Worm (Caenorhabditis elegans) whole organism, late embryonic: ENCODE results near the gene nspe-1.

Experiments
- C38D4.7 ChIP-seq: fragments of 200-800 bp; sonication (Bioruptor generic); optimal IDR thresholded peaks from 2 replicates; lab custom pipeline; 2018; ENCODE audit warnings: mild to moderate bottlenecking, missing genetic modification characterization, moderate library complexity, missing compliant biosample characterization
- ahr-1 ChIP-seq: sonication (generic microtip); optimal IDR thresholded peaks from 2 replicates; lab custom pipeline; 2016; ENCODE audit warnings: missing genetic modification characterization, missing compliant biosample characterization
- ama-1 ChIP-seq: fragments of 150-350 bp; optimal IDR thresholded peaks from 2 replicates; lab custom pipeline; 2014
- ceh-14 ChIP-seq: sonication (generic microtip); optimal IDR thresholded peaks from 2 replicates; lab custom pipeline; 2016; ENCODE audit warnings: missing genotype, missing genetic modification characterization, missing compliant biosample characterization
- ceh-24 ChIP-seq: sonication (generic microtip); optimal IDR thresholded peaks from 2 replicates; lab custom pipeline; 2016; ENCODE audit warnings: mild to moderate bottlenecking, missing genetic modification characterization, missing compliant biosample characterization
- ceh-30 ChIP-seq: fragments of 150-350 bp; optimal IDR thresholded peaks from 2 replicates; lab custom pipeline; 2014; ENCODE audit warnings: missing biosample characterization, missing genetic modification characterization
- ceh-31 ChIP-seq: sonication (generic microtip); optimal IDR thresholded peaks from 2 replicates; lab custom pipeline; 2016; ENCODE audit warnings: missing genetic modification characterization, missing compliant biosample characterization
- ceh-45 ChIP-seq: fragments of 200-800 bp; sonication (Bioruptor generic); IDR thresholded peaks from 2 replicates; pipeline ENCODE4 v1.3.6; 2022; ENCODE audit warnings: missing genetic modification reagents, missing genetic modification characterization, missing compliant biosample characterization
- ceh-48 ChIP-seq: sonication (generic microtip); optimal IDR thresholded peaks from 2 replicates; lab custom pipeline; 2016; ENCODE audit warnings: missing genetic modification characterization, inconsistent platforms, missing compliant biosample characterization
- ceh-6 ChIP-seq: fragments of 200-800 bp; sonication (Bioruptor generic); optimal IDR thresholded peaks from 2 replicates; lab custom pipeline; 2018; ENCODE audit warnings: mild to moderate bottlenecking, missing genetic modification characterization, missing compliant biosample characterization
- ceh-9 ChIP-seq: sonication (generic microtip); optimal IDR thresholded peaks from 2 replicates; lab custom pipeline; 2016; ENCODE audit warnings: mild to moderate bottlenecking, missing genetic modification characterization, inconsistent platforms, missing compliant biosample characterization
- che-1 ChIP-seq: sonication (generic microtip); optimal IDR thresholded peaks from 2 replicates; lab custom pipeline; 2016; ENCODE audit warnings: mild to moderate bottlenecking, missing genetic modification characterization, missing compliant biosample characterization
- elt-2 ChIP-seq: sonication (generic microtip); optimal IDR thresholded peaks from 2 replicates; lab custom pipeline; 2016; ENCODE audit warnings: missing genetic modification reagents, missing genetic modification characterization, missing compliant biosample characterization
- eyg-1 ChIP-seq: sonication (generic microtip); optimal IDR thresholded peaks from 2 replicates; lab custom pipeline; 2016; ENCODE audit warnings: missing genotype, missing genetic modification characterization, missing compliant biosample characterization
- fkh-10 ChIP-seq: fragments of 150-350 bp; optimal IDR thresholded peaks from 2 replicates; lab custom pipeline; 2014; ENCODE audit warnings: missing biosample characterization, missing genetic modification reagents, missing genetic modification characterization
- fkh-6 ChIP-seq: sonication (generic microtip); optimal IDR thresholded peaks from 2 replicates; lab custom pipeline; 2016; ENCODE audit warnings: missing genetic modification characterization, missing compliant biosample characterization
- gmeb-2 ChIP-seq: sonication (generic microtip); optimal IDR thresholded peaks from 2 replicates; lab custom pipeline; 2016; ENCODE audit warnings: missing genetic modification characterization, inconsistent platforms, missing compliant biosample characterization
- hlh-13 ChIP-seq: fragments of 200-800 bp; sonication (Bioruptor generic); optimal IDR thresholded peaks from 2 replicates; lab custom pipeline; 2018; ENCODE audit warnings: mild to moderate bottlenecking, missing genetic modification characterization, missing compliant biosample characterization
- hlh-15 ChIP-seq: sonication (generic microtip); optimal IDR thresholded peaks from 2 replicates; lab custom pipeline; 2016; ENCODE audit warnings: missing genetic modification characterization, missing compliant biosample characterization
- hlh-6 ChIP-seq: sonication (generic microtip); optimal IDR thresholded peaks from 2 replicates; lab custom pipeline; 2016; ENCODE audit warnings: missing genotype, missing genetic modification characterization, missing compliant biosample characterization
- hlh-8 ChIP-seq: sonication (generic microtip); optimal IDR thresholded peaks from 2 replicates; lab custom pipeline; 2016; ENCODE audit warnings: missing genotype, missing genetic modification characterization, missing compliant biosample characterization
- lim-6 ChIP-seq: sonication (generic microtip); optimal IDR thresholded peaks from 2 replicates; lab custom pipeline; 2016; ENCODE audit warnings: missing genetic modification characterization, missing compliant biosample characterization
- lin-11 ChIP-seq: fragments of 200-800 bp; sonication (Bioruptor generic); optimal IDR thresholded peaks from 2 replicates; lab custom pipeline; 2018; ENCODE audit warnings: mild to moderate bottlenecking, missing genetic modification characterization, missing compliant biosample characterization
- madf-2 ChIP-seq: sonication (generic microtip); optimal IDR thresholded peaks from 2 replicates; lab custom pipeline; 2017; ENCODE audit warnings: missing genetic modification characterization, missing compliant biosample characterization
- mec-3 ChIP-seq: sonication (generic microtip); optimal IDR thresholded peaks from 2 replicates; lab custom pipeline; 2016; ENCODE audit warnings: borderline replicate concordance, missing genetic modification characterization, missing compliant biosample characterization
- nhr-11 ChIP-seq: fragments of 150-350 bp; optimal IDR thresholded peaks from 2 replicates; lab custom pipeline; 2014; ENCODE audit warnings: missing biosample characterization, missing genetic modification characterization
- odd-2 ChIP-seq: sonication (generic microtip); optimal IDR thresholded peaks from 2 replicates; lab custom pipeline; 2017; ENCODE audit warnings: antibody characterized with exemption, mild to moderate bottlenecking, missing genetic modification characterization, missing compliant biosample characterization
- pag-3 ChIP-seq: sonication (generic microtip); optimal IDR thresholded peaks from 2 replicates; lab custom pipeline; 2016; ENCODE audit warnings: missing compliant biosample characterization, missing genetic modification characterization, borderline replicate concordance
- pat-9 ChIP-seq: fragments of 200-800 bp; sonication (Bioruptor generic); optimal IDR thresholded peaks from 2 replicates; lab custom pipeline; 2018; ENCODE audit warnings: mild to moderate bottlenecking, missing genetic modification characterization, moderate library complexity, missing compliant biosample characterization
- pax-1 ChIP-seq: fragments of 150-350 bp; optimal IDR thresholded peaks from 2 replicates; lab custom pipeline; 2014; ENCODE audit warnings: missing biosample characterization, missing genetic modification characterization
- ref-2 ChIP-seq: sonication (generic microtip); optimal IDR thresholded peaks from 2 replicates; lab custom pipeline; 2016; ENCODE audit warnings: missing genetic modification characterization, missing compliant biosample characterization
- sox-4 ChIP-seq: sonication (generic microtip); optimal IDR thresholded peaks from 2 replicates; lab custom pipeline; 2017; ENCODE audit warnings: mild to moderate bottlenecking, missing genetic modification characterization, inconsistent platforms, missing compliant biosample characterization
- syd-9 ChIP-seq: sonication (generic microtip); optimal IDR thresholded peaks from 2 replicates; lab custom pipeline; 2016; ENCODE audit warnings: mild to moderate bottlenecking, missing genetic modification characterization, moderate library complexity, missing compliant biosample characterization
- tbx-2 ChIP-seq: sonication (generic microtip); optimal IDR thresholded peaks from 2 replicates; lab custom pipeline; 2016; ENCODE audit warnings: missing genetic modification characterization, missing compliant biosample characterization
- tbx-7 ChIP-seq: sonication (generic microtip); optimal IDR thresholded peaks from 2 replicates; lab custom pipeline; 2016; ENCODE audit warnings: missing genotype, missing genetic modification characterization, missing compliant biosample characterization
- unc-3 ChIP-seq, 2 experiments: fragments of 200-800 bp in 1 of 2; sonication (Bioruptor generic) in 1 of 2; sonication (generic microtip) in 1 of 2; conservative IDR thresholded peaks in 1 of 2; optimal IDR thresholded peaks in 1 of 2; 2 replicates each; pipeline versions ENCODE4 v1.3.6 to Lab custom; 2016 to 2022; ENCODE audit warnings: missing compliant biosample characterization in 2 of 2, missing genetic modification characterization in 2 of 2, missing genetic modification reagents in 1 of 2
- unc-55 ChIP-seq: sonication (generic microtip); optimal IDR thresholded peaks from 2 replicates; lab custom pipeline; 2017; ENCODE audit warnings: missing biosample characterization, missing genetic modification reagents, missing genetic modification characterization
- unc-86 ChIP-seq: sonication (generic microtip); optimal IDR thresholded peaks from 2 replicates; lab custom pipeline; 2016; ENCODE audit warnings: missing genetic modification characterization, missing compliant biosample characterization
- ztf-16 ChIP-seq: sonication (generic microtip); optimal IDR thresholded peaks from 2 replicates; lab custom pipeline; 2017; ENCODE audit warnings: missing genetic modification characterization, missing compliant biosample characterization

The nspe-1 gene

ce11 chrII:12620764-12621163, at the start of gene nspe-1:
TSS of gene nspe-1 (minus strand) at chrII:12620864.
- TF ChIP-seq ceh-14 (tag; lab: Kevin White, UChicago) (no peak), tbx-2 (tag; lab: Kevin White, UChicago) (no peak), pag-3 (no peak), ceh-24 (no peak), unc-3 (GFP tag; conservative IDR thresholded peaks at IDR 0.05; lab: Robert Waterston, UW) (no peak), unc-3 (tag; optimal IDR thresholded peaks at IDR 0.05; lab: Kevin White, UChicago) (no peak), tbx-7 (tag; lab: Kevin White, UChicago) (no peak), che-1 (no peak), nhr-11 (tag; lab: Kevin White, UChicago) (no peak), syd-9 (tag; lab: Kevin White, UChicago) (no peak), pax-1 (no peak), hlh-8 (tag; lab: Kevin White, UChicago) (no peak), mec-3 (tag; lab: Kevin White, UChicago) (no peak), fkh-6 (tag; lab: Kevin White, UChicago) (no peak), sox-4 (tag; lab: Kevin White, UChicago) (no peak), madf-2 (no peak), ama-1 (lab: Kevin White, UChicago) (no peak), ceh-45 (GFP tag; lab: Robert Waterston, UW) (no peak), gmeb-2 (tag; lab: Kevin White, UChicago) (no peak)

- TF ChIP-seq ceh-48 (tag; lab: Kevin White, UChicago) = no peak
- no peak for TF ChIP-seq pat-9 (tag; lab: Kevin White, UChicago)
- no peak for TF ChIP-seq hlh-15 (tag; lab: Kevin White, UChicago)
- no peak for TF ChIP-seq syd-9 (tag; lab: Kevin White, UChicago)
- TF ChIP-seq lim-6 = no peak
- TF ChIP-seq pax-1 = no peak
- TF ChIP-seq elt-2 (tag; lab: Kevin White, UChicago) = no peak
- TF ChIP-seq unc-3 (GFP tag; conservative IDR thresholded peaks at IDR 0.05; lab: Robert Waterston, UW) = no peak
- no peak for TF ChIP-seq unc-3 (tag; optimal IDR thresholded peaks at IDR 0.05; lab: Kevin White, UChicago)
- TF ChIP-seq tbx-2 (tag; lab: Kevin White, UChicago) = no peak
- no peak for TF ChIP-seq eyg-1 (tag; lab: Kevin White, UChicago)
- no peak for TF ChIP-seq hlh-13 (GFP tag; lab: Kevin White, UChicago)
- TF ChIP-seq ceh-31 (tag; lab: Kevin White, UChicago) = no peak
- TF ChIP-seq odd-2 (tag; lab: Kevin White, UChicago) = no peak
- TF ChIP-seq fkh-10 (GFP tag; lab: Kevin White, UChicago) = no peak
- TF ChIP-seq ceh-6 (GFP tag; lab: Kevin White, UChicago) = no peak
- no peak for TF ChIP-seq ref-2 (tag; lab: Kevin White, UChicago)
- no peak for TF ChIP-seq ahr-1
- no peak for TF ChIP-seq lin-11
- TF ChIP-seq ceh-30 = no peak
- no peak for TF ChIP-seq ztf-16 (tag; lab: Kevin White, UChicago)
Observed at ce11 chrII:12669882-12670281, 49.2 kb upstream of the nspe-1 start.

ce11 chrII:12669342-12669741, 48.7 kb upstream of the nspe-1 start:
- TF ChIP-seq ceh-9 = no peak
- TF ChIP-seq odd-2 (tag; lab: Kevin White, UChicago) = no peak
- no peak for TF ChIP-seq ceh-48 (tag; lab: Kevin White, UChicago)
- no peak for TF ChIP-seq C38D4.7 (GFP tag; lab: Kevin White, UChicago)
- TF ChIP-seq ztf-16 (tag; lab: Kevin White, UChicago) = no peak
- TF ChIP-seq unc-55 = no peak
- no peak for TF ChIP-seq unc-86
- no peak for TF ChIP-seq ceh-31 (tag; lab: Kevin White, UChicago)
- no peak for TF ChIP-seq pax-1
- no peak for TF ChIP-seq hlh-6 (tag; lab: Kevin White, UChicago)
- no peak for TF ChIP-seq hlh-15 (tag; lab: Kevin White, UChicago)
- TF ChIP-seq syd-9 (tag; lab: Kevin White, UChicago) = no peak
- no peak for TF ChIP-seq fkh-10 (GFP tag; lab: Kevin White, UChicago)
